Fruit fly (Drosophila melanogaster): Measurements from ENCODE around the gene amd.

- TF ChIP-seq CG6854 (GFP tag; optimal IDR thresholded peaks at IDR 0.05) (no peak), net (GFP tag; optimal IDR thresholded peaks at IDR 0.05) (no peak), CG3032 (tag; optimal IDR thresholded peaks at IDR 0.05) (no peak), svp (GFP tag) (peak; percentile 66), Lpt (GFP tag; optimal IDR thresholded peaks at IDR 0.05) (no peak), Ets21C (GFP tag; optimal IDR thresholded peaks at IDR 0.05) (no peak), CG15336 (GFP tag; IDR thresholded peaks at IDR 0.05) (no peak; the same call in 1 of the 2 replicates), acj6 (GFP tag; optimal IDR thresholded peaks at IDR 0.05) (no peak), eg (GFP tag; IDR thresholded peaks at IDR 0.05) (peak; percentile 59), cyc (GFP tag; optimal IDR thresholded peaks at IDR 0.05) (no peak), Hr39 (GFP tag; optimal IDR thresholded peaks at IDR 0.05) (no peak), Eip93F (GFP tag; optimal IDR thresholded peaks at IDR 0.05) (no peak), CG11294 (GFP tag; IDR thresholded peaks at IDR 0.05) (no peak), CG16779 (tag; optimal IDR thresholded peaks at IDR 0.05) (no peak)
These were observed 53.4 kb downstream of the amd start for dm6 chr2L:19163143-19163974.
